Comparison of ENCODE assay signal across 1 fruit fly cellular context in genomic region chr3R:15275158-15275623, dm6.
A peak's percentile ranks its signal among the peaks of the same experiment; 100 is the strongest.
TF ChIP-seq lines count a peak whose summit lies in the region.

Gene Cp190 (minus strand): TSS chr3R:15275241.
Gene CG4338 (plus strand): TSS chr3R:15275522.

TF ChIP-seq in whole organism, embryonic, 481 proteins besides CTCF, POLR2A, EP300 and RAD21 (continued from another document and continues in another):
- peak; percentile 95 for TF ChIP-seq Drgx (GFP tag; IDR thresholded peaks at IDR 0.05; lab: Robert Waterston, UW)
- TF ChIP-seq hkb (optimal IDR thresholded peaks at IDR 0.05; lab: Kevin White, UChicago), result no peak
- peak; percentile 97 for TF ChIP-seq hkb (GFP tag; IDR thresholded peaks at IDR 0.05; lab: Robert Waterston, UW)
- peak; percentile 96 for TF ChIP-seq CG10267 (tag; optimal IDR thresholded peaks at IDR 0.05; lab: Kevin White, UChicago)
- peak; percentile 93 for TF ChIP-seq bab2 (GFP tag; optimal IDR thresholded peaks at IDR 0.05; lab: Kevin White, UChicago)
- TF ChIP-seq CG15601 (tag; optimal IDR thresholded peaks at IDR 0.05; lab: Kevin White, UChicago), result peak; percentile 98
- TF ChIP-seq Usf (GFP tag; optimal IDR thresholded peaks at IDR 0.05; lab: Kevin White, UChicago), result peak; percentile 95
- peak; percentile 88 for TF ChIP-seq CG18011 (GFP tag; optimal IDR thresholded peaks at IDR 0.05; lab: Kevin White, UChicago)
- TF ChIP-seq btn (GFP tag; optimal IDR thresholded peaks at IDR 0.05; lab: Kevin White, UChicago), result peak; percentile 35
- peak; percentile 84 for TF ChIP-seq Jarid2 (GFP tag; optimal IDR thresholded peaks at IDR 0.05; lab: Kevin White, UChicago)
- 0 out of 2 replicates have a peak, but pooled peaks have one; percentile 13 for TF ChIP-seq CkIIα-i1 (GFP tag; IDR thresholded peaks at IDR 0.05; lab: Robert Waterston, UW)
- peak; percentile 85 for TF ChIP-seq E2f2 (GFP tag; IDR thresholded peaks at IDR 0.05; lab: Robert Waterston, UW)
- peak; percentile 88 for TF ChIP-seq disco-r (GFP tag; optimal IDR thresholded peaks at IDR 0.05; lab: Kevin White, UChicago)
- TF ChIP-seq CG1024 (GFP tag; IDR thresholded peaks at IDR 0.05; lab: Robert Waterston, UW), result peak; percentile 76
- TF ChIP-seq HLH4C (GFP tag; IDR thresholded peaks at IDR 0.05; lab: Robert Waterston, UW; ENCODE audit: partially characterized antibody), result peak; percentile 74
- peak; percentile 91 for TF ChIP-seq pum (GFP tag; optimal IDR thresholded peaks at IDR 0.05; lab: Kevin White, UChicago)
- peak; percentile 91 for TF ChIP-seq tup (GFP tag; optimal IDR thresholded peaks at IDR 0.05; lab: Kevin White, UChicago)
- peak; percentile 91 for TF ChIP-seq ro (GFP tag; IDR thresholded peaks at IDR 0.05; lab: Robert Waterston, UW)
- peak; percentile 72 for TF ChIP-seq bigmax (GFP tag; optimal IDR thresholded peaks at IDR 0.05; lab: Kevin White, UChicago)
- peak; percentile 78; the same call in 3 of the 4 replicates for TF ChIP-seq Dll (GFP tag; IDR thresholded peaks at IDR 0.05; lab: Robert Waterston, UW; ENCODE audit: partially characterized antibody)
- TF ChIP-seq danr (GFP tag; IDR thresholded peaks at IDR 0.05; lab: Robert Waterston, UW), result peak; percentile 96
- peak; percentile 91 for TF ChIP-seq psq (GFP tag; optimal IDR thresholded peaks at IDR 0.05; lab: Kevin White, UChicago)
- TF ChIP-seq CG10321 (GFP tag; IDR thresholded peaks at IDR 0.05; lab: Robert Waterston, UW), result peak; percentile 80
- peak; percentile 98 for TF ChIP-seq Hmr (GFP tag; optimal IDR thresholded peaks at IDR 0.05; lab: Kevin White, UChicago)
- peak; percentile 94 for TF ChIP-seq Elba2 (GFP tag; optimal IDR thresholded peaks at IDR 0.05; lab: Kevin White, UChicago)
- TF ChIP-seq slp2 (GFP tag; optimal IDR thresholded peaks at IDR 0.05; lab: Kevin White, UChicago), result peak; percentile 75
- TF ChIP-seq cato (GFP tag; optimal IDR thresholded peaks at IDR 0.05; lab: Kevin White, UChicago; ENCODE audit: borderline replicate concordance), result peak; percentile 96
- TF ChIP-seq CG10431 (GFP tag; optimal IDR thresholded peaks at IDR 0.05; lab: Kevin White, UChicago), result peak; percentile 96
- TF ChIP-seq onecut (GFP tag; IDR thresholded peaks at IDR 0.05; lab: Robert Waterston, UW), result peak; percentile 93
- peak; percentile 81 for TF ChIP-seq CG15479 (GFP tag; optimal IDR thresholded peaks at IDR 0.05; lab: Kevin White, UChicago)
- TF ChIP-seq bsh (GFP tag; optimal IDR thresholded peaks at IDR 0.05; lab: Kevin White, UChicago), result peak; percentile 87 to 98
- TF ChIP-seq chif (GFP tag; optimal IDR thresholded peaks at IDR 0.05; lab: Kevin White, UChicago), result peak; percentile 84 to 95
- peak; percentile 3 for TF ChIP-seq HLHmδ (GFP tag; optimal IDR thresholded peaks at IDR 0.05; lab: Kevin White, UChicago)
- TF ChIP-seq H2.0 (GFP tag; IDR thresholded peaks at IDR 0.05; lab: Robert Waterston, UW), result peak; percentile 95
- peak; percentile 80 for TF ChIP-seq GATAe (GFP tag; conservative IDR thresholded peaks at IDR 0.05; lab: Robert Waterston, UW)
- TF ChIP-seq Gug (GFP tag; IDR thresholded peaks at IDR 0.05; lab: Robert Waterston, UW), result peak; percentile 92
- peak; percentile 98 for TF ChIP-seq az2 (GFP tag; optimal IDR thresholded peaks at IDR 0.05; lab: Kevin White, UChicago)
- peak; percentile 65 for TF ChIP-seq luna (GFP tag; optimal IDR thresholded peaks at IDR 0.05; lab: Kevin White, UChicago)
- peak; percentile 96 for TF ChIP-seq stc (GFP tag; IDR thresholded peaks at IDR 0.05; lab: Robert Waterston, UW)
- no peak for TF ChIP-seq corto (GFP tag; optimal IDR thresholded peaks at IDR 0.05; lab: Kevin White, UChicago)
- TF ChIP-seq CG17328 (GFP tag; IDR thresholded peaks at IDR 0.05; lab: Robert Waterston, UW), result peak; percentile 96
- peak; percentile 78 for TF ChIP-seq eyg (GFP tag; optimal IDR thresholded peaks at IDR 0.05; lab: Kevin White, UChicago)
- peak; percentile 98 for TF ChIP-seq CG1602 (GFP tag; optimal IDR thresholded peaks at IDR 0.05; lab: Kevin White, UChicago)
- peak; percentile 98 for TF ChIP-seq CG9932 (GFP tag; IDR thresholded peaks at IDR 0.05; lab: Robert Waterston, UW)
- TF ChIP-seq Atf6 (GFP tag; IDR thresholded peaks at IDR 0.05; lab: Robert Waterston, UW), result peak; percentile 97
- no peak for TF ChIP-seq CG14965 (GFP tag; optimal IDR thresholded peaks at IDR 0.05; lab: Kevin White, UChicago; ENCODE audit: borderline replicate concordance)
- TF ChIP-seq CG7271 (tag; optimal IDR thresholded peaks at IDR 0.05; lab: Kevin White, UChicago), result peak; percentile 96
- TF ChIP-seq Bgb (GFP tag; IDR thresholded peaks at IDR 0.05; lab: Robert Waterston, UW; ENCODE audit: partially characterized antibody), result peak; percentile 82
- no peak for TF ChIP-seq lov (optimal IDR thresholded peaks at IDR 0.05; lab: Kevin White, UChicago)
- TF ChIP-seq lov (GFP tag; IDR thresholded peaks at IDR 0.05; lab: Robert Waterston, UW), result peak; percentile 94
- peak; percentile 98 for TF ChIP-seq NfI (GFP tag; optimal IDR thresholded peaks at IDR 0.05; lab: Kevin White, UChicago)
- peak; percentile 94 for TF ChIP-seq CG2875 (GFP tag; optimal IDR thresholded peaks at IDR 0.05; lab: Kevin White, UChicago)
- peak; percentile 91 for TF ChIP-seq ac (GFP tag; optimal IDR thresholded peaks at IDR 0.05; lab: Kevin White, UChicago)
- TF ChIP-seq CG13123 (GFP tag; optimal IDR thresholded peaks at IDR 0.05; lab: Kevin White, UChicago), result peak; percentile 95
- peak; percentile 97 for TF ChIP-seq CG14014 (GFP tag; IDR thresholded peaks at IDR 0.05; lab: Robert Waterston, UW)
- TF ChIP-seq NC2β (GFP tag; optimal IDR thresholded peaks at IDR 0.05; lab: Kevin White, UChicago), result peak; percentile 88
- peak; percentile 91 for TF ChIP-seq otp (GFP tag; IDR thresholded peaks at IDR 0.05; lab: Robert Waterston, UW)
- peak; percentile 71 for TF ChIP-seq inv (GFP tag; IDR thresholded peaks at IDR 0.05; lab: Robert Waterston, UW; ENCODE audit: partially characterized antibody)
- peak; percentile 89 for TF ChIP-seq toy (GFP tag; IDR thresholded peaks at IDR 0.05; lab: Robert Waterston, UW)
- peak; percentile 99 for TF ChIP-seq Ssrp (tag; optimal IDR thresholded peaks at IDR 0.05; lab: Kevin White, UChicago)
- peak; percentile 93 for TF ChIP-seq CG3838 (GFP tag; optimal IDR thresholded peaks at IDR 0.05; lab: Kevin White, UChicago)
- TF ChIP-seq Opbp (GFP tag; IDR thresholded peaks at IDR 0.05; lab: Robert Waterston, UW; ENCODE audit: partially characterized antibody), result peak; percentile 80
- TF ChIP-seq CG8290 (GFP tag; optimal IDR thresholded peaks at IDR 0.05; lab: Kevin White, UChicago), result peak; percentile 96
- peak; percentile 90 for TF ChIP-seq CG8290 (tag; optimal IDR thresholded peaks at IDR 0.05; lab: Kevin White, UChicago)
- peak; percentile 100 for TF ChIP-seq CG6689 (GFP tag; IDR thresholded peaks at IDR 0.05; lab: Robert Waterston, UW)
- peak; percentile 93 for TF ChIP-seq BEAF-32 (GFP tag; optimal IDR thresholded peaks at IDR 0.05; lab: Kevin White, UChicago)
- TF ChIP-seq Hand (GFP tag; optimal IDR thresholded peaks at IDR 0.05; lab: Kevin White, UChicago), result peak; percentile 95
- peak; percentile 80 for TF ChIP-seq CG7745 (tag; optimal IDR thresholded peaks at IDR 0.05; lab: Kevin White, UChicago)
- peak; percentile 86 for TF ChIP-seq NK7.1 (GFP tag; optimal IDR thresholded peaks at IDR 0.05; lab: Kevin White, UChicago)
- TF ChIP-seq sima (GFP tag; optimal IDR thresholded peaks at IDR 0.05; lab: Kevin White, UChicago), result peak; percentile 75
- TF ChIP-seq wor (GFP tag; IDR thresholded peaks at IDR 0.05; lab: Robert Waterston, UW), result peak; percentile 95
- TF ChIP-seq CG6683 (GFP tag; optimal IDR thresholded peaks at IDR 0.05; lab: Kevin White, UChicago), result peak; percentile 93
- TF ChIP-seq Fer2 (tag; optimal IDR thresholded peaks at IDR 0.05; lab: Kevin White, UChicago), result peak; percentile 99
- peak; percentile 92 for TF ChIP-seq CG1603 (tag; optimal IDR thresholded peaks at IDR 0.05; lab: Kevin White, UChicago)
- peak; percentile 94 to 98 for TF ChIP-seq Hr51 (GFP tag; optimal IDR thresholded peaks at IDR 0.05; lab: Kevin White, UChicago)
- TF ChIP-seq CG4404 (GFP tag; IDR thresholded peaks at IDR 0.05; lab: Robert Waterston, UW), result peak; percentile 97
- peak; percentile 96 for TF ChIP-seq CG3726 (GFP tag; IDR thresholded peaks at IDR 0.05; lab: Robert Waterston, UW)
- TF ChIP-seq CG17912 (GFP tag; optimal IDR thresholded peaks at IDR 0.05; lab: Kevin White, UChicago), result peak; percentile 93
- TF ChIP-seq CG3407 (GFP tag; optimal IDR thresholded peaks at IDR 0.05; lab: Kevin White, UChicago), result peak; percentile 96
- peak; percentile 98 for TF ChIP-seq Fer1 (GFP tag; optimal IDR thresholded peaks at IDR 0.05; lab: Kevin White, UChicago)
- peak; percentile 99 for TF ChIP-seq B-H2 (GFP tag; optimal IDR thresholded peaks at IDR 0.05; lab: Kevin White, UChicago)
- peak; percentile 95 for TF ChIP-seq CG11456 (GFP tag; IDR thresholded peaks at IDR 0.05; lab: Robert Waterston, UW)
- peak; percentile 99 for TF ChIP-seq CG15269 (tag; optimal IDR thresholded peaks at IDR 0.05; lab: Kevin White, UChicago)
- TF ChIP-seq slbo (GFP tag; IDR thresholded peaks at IDR 0.05; lab: Robert Waterston, UW), result peak; percentile 97
- TF ChIP-seq CG6654 (GFP tag; optimal IDR thresholded peaks at IDR 0.05; lab: Kevin White, UChicago), result peak; percentile 88
- peak; percentile 92 for TF ChIP-seq zfh2 (GFP tag; optimal IDR thresholded peaks at IDR 0.05; lab: Kevin White, UChicago)
- peak; percentile 96 for TF ChIP-seq so (GFP tag; IDR thresholded peaks at IDR 0.05; lab: Robert Waterston, UW)
- peak; percentile 91 for TF ChIP-seq CG17612 (GFP tag; IDR thresholded peaks at IDR 0.05; lab: Robert Waterston, UW)
- TF ChIP-seq abd-A (tag; optimal IDR thresholded peaks at IDR 0.05; lab: Kevin White, UChicago), result no peak
- TF ChIP-seq CG7556 (GFP tag; optimal IDR thresholded peaks at IDR 0.05; lab: Kevin White, UChicago), result peak; percentile 98
- TF ChIP-seq Mes4 (GFP tag; optimal IDR thresholded peaks at IDR 0.05; lab: Kevin White, UChicago), result peak; percentile 89
- TF ChIP-seq CG12155 (GFP tag; optimal IDR thresholded peaks at IDR 0.05; lab: Kevin White, UChicago), result peak; percentile 97
- TF ChIP-seq Mrtf (GFP tag; IDR thresholded peaks at IDR 0.05; lab: Robert Waterston, UW), result peak; percentile 94
- TF ChIP-seq Lpt (GFP tag; optimal IDR thresholded peaks at IDR 0.05; lab: Kevin White, UChicago), result no peak
- TF ChIP-seq Hr3 (GFP tag; optimal IDR thresholded peaks at IDR 0.05; lab: Kevin White, UChicago), result peak; percentile 98
- peak; percentile 91 for TF ChIP-seq Atf-2 (GFP tag; optimal IDR thresholded peaks at IDR 0.05; lab: Kevin White, UChicago)
- TF ChIP-seq caup (GFP tag; optimal IDR thresholded peaks at IDR 0.05; lab: Kevin White, UChicago; ENCODE audit: severe bottlenecking), result peak; percentile 97
- TF ChIP-seq Deaf1 (tag; optimal IDR thresholded peaks at IDR 0.05; lab: Kevin White, UChicago), result peak; percentile 88
- peak; percentile 97 for TF ChIP-seq CG10654 (GFP tag; optimal IDR thresholded peaks at IDR 0.05; lab: Kevin White, UChicago)
- peak; percentile 99 for TF ChIP-seq sug (tag; optimal IDR thresholded peaks at IDR 0.05; lab: Kevin White, UChicago)
- peak; percentile 96 for TF ChIP-seq HLH3B (GFP tag; IDR thresholded peaks at IDR 0.05; lab: Robert Waterston, UW)
- peak; percentile 88 for TF ChIP-seq pros (GFP tag; optimal IDR thresholded peaks at IDR 0.05; lab: Kevin White, UChicago)
- TF ChIP-seq ken (GFP tag; IDR thresholded peaks at IDR 0.05; lab: Robert Waterston, UW), result peak; percentile 92
- peak; percentile 93 for TF ChIP-seq CG14667 (GFP tag; IDR thresholded peaks at IDR 0.05; lab: Robert Waterston, UW)
- no peak for TF ChIP-seq br (optimal IDR thresholded peaks at IDR 0.05; lab: Kevin White, UChicago)
- peak; percentile 58 for TF ChIP-seq ash1 (GFP tag; optimal IDR thresholded peaks at IDR 0.05; lab: Kevin White, UChicago)
- TF ChIP-seq CG6175 (GFP tag; IDR thresholded peaks at IDR 0.05; lab: Robert Waterston, UW), result peak; percentile 90
- TF ChIP-seq al (GFP tag; IDR thresholded peaks at IDR 0.05; lab: Robert Waterston, UW), result peak; percentile 96
- TF ChIP-seq Mad (GFP tag; optimal IDR thresholded peaks at IDR 0.05; lab: Kevin White, UChicago), result peak; percentile 94
- peak; percentile 87 for TF ChIP-seq Dad (GFP tag; optimal IDR thresholded peaks at IDR 0.05; lab: Kevin White, UChicago)
- TF ChIP-seq CG7372 (GFP tag; IDR thresholded peaks at IDR 0.05; lab: Robert Waterston, UW), result peak; percentile 98
- TF ChIP-seq CG5180 (GFP tag; optimal IDR thresholded peaks at IDR 0.05; lab: Kevin White, UChicago), result peak; percentile 89
- peak; percentile 96 for TF ChIP-seq D19A (tag; optimal IDR thresholded peaks at IDR 0.05; lab: Kevin White, UChicago)
- TF ChIP-seq gsb (GFP tag; IDR thresholded peaks at IDR 0.05; lab: Robert Waterston, UW), result peak; percentile 92
- peak; percentile 98 for TF ChIP-seq Max (GFP tag; optimal IDR thresholded peaks at IDR 0.05; lab: Kevin White, UChicago)
- TF ChIP-seq Abd-B (GFP tag; optimal IDR thresholded peaks at IDR 0.05; lab: Kevin White, UChicago), result peak; percentile 99
- no peak for TF ChIP-seq pita (GFP tag; optimal IDR thresholded peaks at IDR 0.05; lab: Kevin White, UChicago)
- peak; percentile 90 for TF ChIP-seq Oaz (GFP tag; IDR thresholded peaks at IDR 0.05; lab: Robert Waterston, UW)
- TF ChIP-seq gcm2 (GFP tag; optimal IDR thresholded peaks at IDR 0.05; lab: Kevin White, UChicago), result peak; percentile 58
- peak; percentile 99 for TF ChIP-seq CG2116 (GFP tag; optimal IDR thresholded peaks at IDR 0.05; lab: Kevin White, UChicago)
- TF ChIP-seq Ravus (GFP tag; IDR thresholded peaks at IDR 0.05; lab: Robert Waterston, UW), result peak; percentile 89
- peak; percentile 98 for TF ChIP-seq CG12104 (GFP tag; optimal IDR thresholded peaks at IDR 0.05; lab: Kevin White, UChicago)
- TF ChIP-seq CG17385 (GFP tag; optimal IDR thresholded peaks at IDR 0.05; lab: Kevin White, UChicago), result peak; percentile 97
- TF ChIP-seq CG34376 (GFP tag; optimal IDR thresholded peaks at IDR 0.05; lab: Kevin White, UChicago), result peak; percentile 98
- TF ChIP-seq dmrt11E (tag; optimal IDR thresholded peaks at IDR 0.05; lab: Kevin White, UChicago), result peak; percentile 99
- TF ChIP-seq ATbp (GFP tag; optimal IDR thresholded peaks at IDR 0.05; lab: Kevin White, UChicago), result peak; percentile 96
- peak; percentile 71 for TF ChIP-seq CG4360 (GFP tag; IDR thresholded peaks at IDR 0.05; lab: Robert Waterston, UW)
- TF ChIP-seq CG10959 (GFP tag; IDR thresholded peaks at IDR 0.05; lab: Robert Waterston, UW), result peak; percentile 95
- peak; percentile 85 for TF ChIP-seq fd64A (GFP tag; optimal IDR thresholded peaks at IDR 0.05; lab: Kevin White, UChicago)
- TF ChIP-seq CG6254 (GFP tag; optimal IDR thresholded peaks at IDR 0.05; lab: Kevin White, UChicago), result peak; percentile 93
- peak; percentile 98 for TF ChIP-seq tin (GFP tag; optimal IDR thresholded peaks at IDR 0.05; lab: Kevin White, UChicago)
